Worm (Caenorhabditis elegans) whole organism, L3 larva: ENCODE measurements around the gene F47G9.4.

Experiments
- fos-1 ChIP-seq: fragments of 150-350 bp; optimal IDR thresholded peaks from 2 replicates; lab custom pipeline; 2014; ENCODE audit warnings: missing biosample characterization, missing genetic modification characterization
- nhr-237 ChIP-seq: fragments of 150-350 bp; optimal IDR thresholded peaks from 2 replicates; lab custom pipeline; 2014; ENCODE audit warnings: missing biosample characterization, missing genetic modification characterization
- nhr-67 ChIP-seq: fragments of 150-350 bp; optimal IDR thresholded peaks from 2 replicates; lab custom pipeline; 2014; ENCODE audit warnings: missing biosample characterization, missing genetic modification characterization

ce11 chrV:11344816-11345336 lies 23.3 kb upstream of the F47G9.4 start:
- TF ChIP-seq fos-1 (tag; lab: Kevin White, UChicago): no peak
- TF ChIP-seq nhr-67 (tag; lab: Kevin White, UChicago): no peak
- no peak for TF ChIP-seq nhr-237 (tag; lab: Kevin White, UChicago)
